Worm (Caenorhabditis elegans) whole organism, late embryonic: ENCODE results near the gene ZK1010.10.

Experiments used
- C38D4.7 ChIP-seq: fragments of 200-800 bp; sonication (Bioruptor generic); optimal IDR thresholded peaks from 2 replicates; lab custom pipeline; 2018; ENCODE audit warnings: mild to moderate bottlenecking, missing genetic modification characterization, moderate library complexity, missing compliant biosample characterization
- F13H6.1 ChIP-seq: sonication (generic microtip); optimal IDR thresholded peaks from 2 replicates; lab custom pipeline; 2016; ENCODE audit warnings: missing genetic modification characterization, missing compliant biosample characterization
- K02D7.2 ChIP-seq: sonication (generic microtip); optimal IDR thresholded peaks from 2 replicates; lab custom pipeline; 2017; ENCODE audit warnings: mild to moderate bottlenecking, missing genetic modification characterization, missing compliant biosample characterization
- T23F11.4 ChIP-seq: fragments of 200-800 bp; sonication (Bioruptor generic); optimal IDR thresholded peaks from 2 replicates; lab custom pipeline; 2018; ENCODE audit warnings: mild to moderate bottlenecking, missing genetic modification characterization, missing compliant biosample characterization
- ceh-18 ChIP-seq: sonication (generic microtip); optimal IDR thresholded peaks from 2 replicates; lab custom pipeline; 2016; ENCODE audit warnings: missing genetic modification characterization, missing compliant biosample characterization
- ceh-19 ChIP-seq: fragments of 200-800 bp; sonication (Bioruptor generic); optimal IDR thresholded peaks from 2 replicates; lab custom pipeline; 2018; ENCODE audit warnings: mild to moderate bottlenecking, missing genetic modification characterization, missing compliant biosample characterization
- ceh-2 ChIP-seq: sonication (generic microtip); optimal IDR thresholded peaks from 2 replicates; lab custom pipeline; 2016; ENCODE audit warnings: missing genotype, missing genetic modification characterization, missing compliant biosample characterization
- ceh-22 ChIP-seq: sonication (generic microtip); optimal IDR thresholded peaks from 2 replicates; lab custom pipeline; 2017; ENCODE audit warnings: missing biosample characterization, missing genetic modification characterization
- ceh-31 ChIP-seq: sonication (generic microtip); optimal IDR thresholded peaks from 2 replicates; lab custom pipeline; 2016; ENCODE audit warnings: missing genetic modification characterization, missing compliant biosample characterization
- ceh-45 ChIP-seq: fragments of 200-800 bp; sonication (Bioruptor generic); IDR thresholded peaks from 2 replicates; pipeline ENCODE4 v1.3.6; 2022; ENCODE audit warnings: missing genetic modification reagents, missing genetic modification characterization, missing compliant biosample characterization
- ceh-48 ChIP-seq: sonication (generic microtip); optimal IDR thresholded peaks from 2 replicates; lab custom pipeline; 2016; ENCODE audit warnings: missing genetic modification characterization, inconsistent platforms, missing compliant biosample characterization
- ceh-9 ChIP-seq: sonication (generic microtip); optimal IDR thresholded peaks from 2 replicates; lab custom pipeline; 2016; ENCODE audit warnings: mild to moderate bottlenecking, missing genetic modification characterization, inconsistent platforms, missing compliant biosample characterization
- che-1 ChIP-seq: sonication (generic microtip); optimal IDR thresholded peaks from 2 replicates; lab custom pipeline; 2016; ENCODE audit warnings: mild to moderate bottlenecking, missing genetic modification characterization, missing compliant biosample characterization
- dmd-4 ChIP-seq: sonication (generic microtip); optimal IDR thresholded peaks from 2 replicates; lab custom pipeline; 2016; ENCODE audit warnings: borderline replicate concordance, missing genetic modification characterization, missing compliant biosample characterization
- dve-1 ChIP-seq: sonication (generic microtip); optimal IDR thresholded peaks from 2 replicates; lab custom pipeline; 2017; ENCODE audit warnings: antibody characterized with exemption, mild to moderate bottlenecking, missing genetic modification characterization, missing compliant biosample characterization
- elt-2 ChIP-seq: sonication (generic microtip); optimal IDR thresholded peaks from 2 replicates; lab custom pipeline; 2016; ENCODE audit warnings: missing genetic modification reagents, missing genetic modification characterization, missing compliant biosample characterization
- ets-4 ChIP-seq: sonication (generic microtip); optimal IDR thresholded peaks from 2 replicates; lab custom pipeline; 2016; ENCODE audit warnings: missing genetic modification characterization, missing compliant biosample characterization
- fkh-10 ChIP-seq: fragments of 150-350 bp; optimal IDR thresholded peaks from 2 replicates; lab custom pipeline; 2014; ENCODE audit warnings: missing biosample characterization, missing genetic modification reagents, missing genetic modification characterization
- fkh-6 ChIP-seq: sonication (generic microtip); optimal IDR thresholded peaks from 2 replicates; lab custom pipeline; 2016; ENCODE audit warnings: missing genetic modification characterization, missing compliant biosample characterization
- gmeb-2 ChIP-seq: sonication (generic microtip); optimal IDR thresholded peaks from 2 replicates; lab custom pipeline; 2016; ENCODE audit warnings: missing genetic modification characterization, inconsistent platforms, missing compliant biosample characterization
- hlh-13 ChIP-seq: fragments of 200-800 bp; sonication (Bioruptor generic); optimal IDR thresholded peaks from 2 replicates; lab custom pipeline; 2018; ENCODE audit warnings: mild to moderate bottlenecking, missing genetic modification characterization, missing compliant biosample characterization
- hlh-30 ChIP-seq: sonication (generic microtip); optimal IDR thresholded peaks from 2 replicates; lab custom pipeline; 2017; ENCODE audit warnings: antibody characterized with exemption, missing genetic modification characterization, missing compliant biosample characterization; ENCODE audit not compliant: insufficient read depth
- hlh-8 ChIP-seq: sonication (generic microtip); optimal IDR thresholded peaks from 2 replicates; lab custom pipeline; 2016; ENCODE audit warnings: missing genotype, missing genetic modification characterization, missing compliant biosample characterization
- madf-2 ChIP-seq: sonication (generic microtip); optimal IDR thresholded peaks from 2 replicates; lab custom pipeline; 2017; ENCODE audit warnings: missing genetic modification characterization, missing compliant biosample characterization
- npax-4 ChIP-seq: sonication (generic microtip); optimal IDR thresholded peaks from 2 replicates; lab custom pipeline; 2016; ENCODE audit warnings: missing genetic modification characterization, missing compliant biosample characterization
- pag-3 ChIP-seq: sonication (generic microtip); optimal IDR thresholded peaks from 2 replicates; lab custom pipeline; 2016; ENCODE audit warnings: missing compliant biosample characterization, missing genetic modification characterization, borderline replicate concordance
- pqm-1 ChIP-seq: sonication (generic microtip); optimal IDR thresholded peaks from 2 replicates; lab custom pipeline; 2016; ENCODE audit warnings: missing genetic modification characterization, missing compliant biosample characterization
- pros-1 ChIP-seq: fragments of 150-350 bp; optimal IDR thresholded peaks from 2 replicates; lab custom pipeline; 2014; ENCODE audit warnings: missing biosample characterization, missing genetic modification reagents, missing genetic modification characterization
- sox-2 ChIP-seq: fragments of 200-800 bp; sonication (Bioruptor generic); IDR thresholded peaks from 2 replicates; pipeline ENCODE4 v1.3.6; 2022; ENCODE audit warnings: missing genetic modification reagents, missing genetic modification characterization, missing compliant biosample characterization
- syd-9 ChIP-seq: sonication (generic microtip); optimal IDR thresholded peaks from 2 replicates; lab custom pipeline; 2016; ENCODE audit warnings: mild to moderate bottlenecking, missing genetic modification characterization, moderate library complexity, missing compliant biosample characterization
- ttx-3 ChIP-seq: sonication (generic microtip); optimal IDR thresholded peaks from 2 replicates; lab custom pipeline; 2016; ENCODE audit warnings: missing genetic modification reagents, missing genetic modification characterization, missing compliant biosample characterization
- unc-42 ChIP-seq: sonication (generic microtip); optimal IDR thresholded peaks from 2 replicates; lab custom pipeline; 2016; ENCODE audit warnings: missing genotype, missing genetic modification characterization, missing compliant biosample characterization
- unc-55 ChIP-seq: sonication (generic microtip); optimal IDR thresholded peaks from 2 replicates; lab custom pipeline; 2017; ENCODE audit warnings: missing biosample characterization, missing genetic modification reagents, missing genetic modification characterization
- unc-86 ChIP-seq: sonication (generic microtip); optimal IDR thresholded peaks from 2 replicates; lab custom pipeline; 2016; ENCODE audit warnings: missing genetic modification characterization, missing compliant biosample characterization
- ztf-16 ChIP-seq: sonication (generic microtip); optimal IDR thresholded peaks from 2 replicates; lab custom pipeline; 2017; ENCODE audit warnings: missing genetic modification characterization, missing compliant biosample characterization

The ZK1010.10 gene

DNA sequence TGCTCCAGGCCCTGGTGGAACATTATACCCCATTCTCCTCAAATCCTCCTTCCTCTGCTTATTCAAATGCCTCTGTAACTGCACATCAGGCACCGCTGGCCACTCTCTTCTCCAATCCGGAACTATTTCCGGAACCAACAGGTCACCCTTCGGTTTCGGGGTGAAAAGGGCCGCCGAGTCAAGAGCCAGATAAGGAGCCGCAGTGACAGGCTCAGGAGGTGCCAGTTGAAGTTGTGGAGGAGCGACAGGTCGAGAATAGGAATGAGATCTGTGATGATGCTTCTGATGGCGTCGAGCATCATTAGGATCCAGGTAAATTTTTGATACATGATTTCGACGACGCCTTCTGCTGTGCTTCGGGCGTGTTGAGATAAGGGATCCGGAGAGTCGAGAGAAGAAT, 3.9 kb upstream of the ZK1010.10 start:
- no peak for TF ChIP-seq npax-4 (tag; lab: Kevin White, UChicago)
- no peak for TF ChIP-seq ceh-48 (tag; lab: Kevin White, UChicago)
- TF ChIP-seq hlh-13 (GFP tag; lab: Kevin White, UChicago), result no peak
- no peak for TF ChIP-seq che-1 (tag; lab: Kevin White, UChicago)
- no peak for TF ChIP-seq pros-1 (tag; lab: Kevin White, UChicago)
- TF ChIP-seq ztf-16 (tag; lab: Kevin White, UChicago), result no peak
- no peak for TF ChIP-seq pqm-1
- TF ChIP-seq ceh-22 (tag; lab: Kevin White, UChicago), result no peak
- TF ChIP-seq dmd-4 (tag; lab: Kevin White, UChicago), result no peak
- no peak for TF ChIP-seq ceh-9 (tag; lab: Kevin White, UChicago)
- TF ChIP-seq unc-55, result no peak
- no peak for TF ChIP-seq unc-42
- TF ChIP-seq T23F11.4, result no peak
- no peak for TF ChIP-seq ttx-3 (tag; lab: Kevin White, UChicago)
- no peak for TF ChIP-seq gmeb-2 (tag; lab: Kevin White, UChicago)
- no peak for TF ChIP-seq elt-2 (tag; lab: Kevin White, UChicago)
- no peak for TF ChIP-seq ceh-18 (tag; lab: Kevin White, UChicago)
- no peak for TF ChIP-seq syd-9 (tag; lab: Kevin White, UChicago)

DNA sequence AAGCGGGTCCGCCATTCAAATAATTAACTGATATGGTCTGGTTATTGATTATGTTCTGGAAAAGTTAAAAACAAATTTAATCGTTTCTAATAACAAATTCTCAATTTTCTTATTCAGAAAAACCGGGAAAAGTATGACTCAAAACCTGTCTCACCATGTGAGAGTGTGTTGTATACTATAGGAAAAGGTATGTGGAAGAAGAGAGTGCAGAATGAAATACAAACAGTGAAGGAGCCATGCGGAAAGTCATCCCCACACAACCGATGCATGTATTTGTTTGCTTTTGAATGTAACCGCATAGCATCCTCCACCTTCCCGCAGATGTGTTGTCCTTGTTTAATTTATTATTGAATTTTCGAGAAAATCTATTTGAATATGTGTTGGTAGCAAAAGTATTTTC, 1.7 kb upstream of the ZK1010.10 start, which contains the start of gene ZK1010.8:
Gene ZK1010.8, minus strand, starts transcription at position 214 of the 400 bp plus-strand sequence.
- TF ChIP-seq npax-4 (tag; lab: Kevin White, UChicago), result no peak
- TF ChIP-seq sox-2 (GFP tag; lab: Robert Waterston, UW), result no peak
- TF ChIP-seq fkh-10, result no peak
- TF ChIP-seq unc-86, result no peak
- TF ChIP-seq pag-3, result no peak
- no peak for TF ChIP-seq elt-2 (tag; lab: Kevin White, UChicago)
- TF ChIP-seq unc-42, result no peak
- no peak for TF ChIP-seq madf-2 (tag; lab: Kevin White, UChicago)

DNA sequence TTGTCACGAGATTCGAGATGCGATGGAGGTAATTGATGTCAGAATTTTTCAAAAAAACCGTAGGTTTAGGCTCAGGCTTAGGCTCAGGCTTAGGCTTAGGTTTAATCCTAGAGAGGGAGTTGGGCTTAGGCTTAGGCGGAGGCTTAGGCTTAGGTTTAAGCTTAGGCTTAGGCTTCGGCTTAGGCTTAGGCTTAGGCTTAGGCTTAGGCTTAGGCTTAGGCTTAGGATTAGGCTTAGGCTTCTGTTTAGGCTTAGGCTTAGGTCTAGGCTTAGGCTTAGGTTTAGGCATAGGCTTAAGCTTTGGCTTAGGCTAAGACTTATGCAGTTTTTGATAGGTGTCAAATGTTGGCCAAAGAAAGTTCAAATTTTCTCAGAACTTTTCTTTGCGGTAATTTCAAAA, 2.1 kb downstream of the ZK1010.10 start:
- TF ChIP-seq dve-1 (tag; lab: Kevin White, UChicago) (peak; percentile 88), K02D7.2 (tag; lab: Kevin White, UChicago) (peak; percentile 10), ceh-2 (tag; lab: Kevin White, UChicago) (no peak)

DNA sequence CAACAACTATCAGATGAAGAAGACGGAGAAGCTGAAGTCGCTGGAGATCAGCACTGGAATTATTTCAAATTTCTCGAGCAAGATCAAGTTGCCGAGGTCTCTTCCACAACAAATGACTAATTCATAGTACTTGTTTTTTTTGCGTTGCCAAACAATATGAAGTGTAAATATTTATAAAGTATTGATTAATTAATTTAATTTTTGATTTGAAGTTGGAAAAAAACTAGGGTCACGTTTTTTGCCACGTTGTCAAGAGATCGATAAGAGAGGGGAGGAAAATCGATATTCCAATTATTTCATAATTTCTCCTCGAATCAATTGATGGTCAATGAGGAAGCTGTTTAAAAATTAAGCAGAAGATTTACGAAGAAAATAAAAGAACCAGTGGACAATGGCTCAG, 3.0 kb downstream of the ZK1010.10 start, which contains the start of gene snf-7:
Gene snf-7, plus strand, starts transcription at position 301 of the 400 bp plus-strand sequence.
- TF ChIP-seq ceh-48 (tag; lab: Kevin White, UChicago) (no peak), ets-4 (tag; lab: Kevin White, UChicago) (no peak), pros-1 (tag; lab: Kevin White, UChicago) (no peak), hlh-30 (no peak), ceh-9 (tag; lab: Kevin White, UChicago) (no peak), ceh-2 (tag; lab: Kevin White, UChicago) (no peak), C38D4.7 (GFP tag; lab: Kevin White, UChicago) (no peak)
- TF ChIP-seq, all 69 proteins: peak for 0

DNA sequence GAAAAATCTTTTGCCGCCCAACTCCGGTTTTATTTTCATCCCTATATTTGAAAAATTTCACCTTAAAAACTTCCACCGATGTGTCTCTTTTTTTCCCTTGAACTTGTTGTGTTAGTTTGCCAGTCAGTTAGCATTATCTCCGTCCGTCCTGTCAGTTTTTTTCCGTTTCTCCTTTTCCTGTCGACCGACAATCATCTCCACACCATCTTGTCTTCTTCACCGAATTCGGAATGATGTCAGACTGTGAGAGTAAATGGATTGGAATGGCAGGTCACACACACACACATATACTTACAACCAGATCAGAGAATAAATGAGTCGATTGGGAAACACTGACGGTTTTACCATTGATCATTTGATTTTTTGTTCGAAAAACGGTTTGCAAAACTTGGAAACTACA, 9.7 kb downstream of the ZK1010.10 start:
- TF ChIP-seq fkh-6 (no peak), ceh-31 (no peak), fkh-10 (no peak), sox-2 (GFP tag; lab: Robert Waterston, UW) (no peak), F13H6.1 (tag; lab: Kevin White, UChicago) (no peak), ceh-48 (tag; lab: Kevin White, UChicago) (no peak), ceh-19 (GFP tag; lab: Kevin White, UChicago) (no peak), ceh-45 (no peak), C38D4.7 (GFP tag; lab: Kevin White, UChicago) (no peak), K02D7.2 (tag; lab: Kevin White, UChicago) (no peak), dmd-4 (tag; lab: Kevin White, UChicago) (no peak), ztf-16 (tag; lab: Kevin White, UChicago) (no peak), npax-4 (tag; lab: Kevin White, UChicago) (no peak), ceh-9 (tag; lab: Kevin White, UChicago) (no peak), hlh-8 (tag; lab: Kevin White, UChicago) (no peak)
